Worm (Caenorhabditis elegans): Measurements from ENCODE around the gene F38B2.3.
A peak's percentile ranks its signal among the peaks of the same experiment; 100 is the strongest.

DNA sequence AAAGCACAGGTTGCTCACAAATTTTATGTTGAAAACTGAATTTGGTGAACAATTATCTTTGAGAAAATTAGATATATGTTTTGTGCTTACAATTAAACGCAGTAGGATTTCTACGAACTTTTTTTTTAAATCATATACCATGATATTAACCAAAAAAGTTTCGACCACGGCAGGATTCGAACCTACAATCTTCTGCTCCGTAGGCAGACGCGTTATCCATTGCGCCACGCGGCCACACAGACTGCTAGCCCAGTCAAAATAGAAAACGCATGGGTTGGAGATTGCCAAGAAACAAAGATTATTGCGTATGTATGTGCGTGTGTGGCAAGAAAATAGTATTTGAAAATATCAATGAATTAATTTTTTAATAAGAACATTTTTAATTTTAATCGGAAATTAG lies 33.7 kb downstream of the F38B2.3 start:
- TF ChIP-seq unc-62 (GFP tag; optimal IDR thresholded peaks at IDR 0.05) (no peak), snpc-4 (tag; optimal IDR thresholded peaks at IDR 0.05) (no peak), unc-39 (tag; optimal IDR thresholded peaks at IDR 0.05) (no peak), nhr-25 (tag; optimal IDR thresholded peaks at IDR 0.05) (no peak), lsy-2 (tag; optimal IDR thresholded peaks at IDR 0.05) (peak; percentile 0 to 37), ceh-82 (tag; optimal IDR thresholded peaks at IDR 0.05) (no peak), lin-13 (GFP tag; optimal IDR thresholded peaks at IDR 0.05) (peak; percentile 45), nhr-237 (tag; optimal IDR thresholded peaks at IDR 0.05) (no peak), nhr-21 (tag; optimal IDR thresholded peaks at IDR 0.05) (peak; percentile 62), ZK546.5 (tag; optimal IDR thresholded peaks at IDR 0.05) (no peak), ztf-11 (tag; optimal IDR thresholded peaks at IDR 0.05) (no peak), nhr-11 (tag; optimal IDR thresholded peaks at IDR 0.05) (no peak), sma-9 (GFP tag; optimal IDR thresholded peaks at IDR 0.05) (peak; percentile 56), sma-9 (tag; optimal IDR thresholded peaks at IDR 0.05) (no peak), ama-1 (optimal IDR thresholded peaks at IDR 0.05) (no peak)
